Fruit fly (Drosophila melanogaster): ENCODE results near the gene Rab18.

Gene Rab18

DNA sequence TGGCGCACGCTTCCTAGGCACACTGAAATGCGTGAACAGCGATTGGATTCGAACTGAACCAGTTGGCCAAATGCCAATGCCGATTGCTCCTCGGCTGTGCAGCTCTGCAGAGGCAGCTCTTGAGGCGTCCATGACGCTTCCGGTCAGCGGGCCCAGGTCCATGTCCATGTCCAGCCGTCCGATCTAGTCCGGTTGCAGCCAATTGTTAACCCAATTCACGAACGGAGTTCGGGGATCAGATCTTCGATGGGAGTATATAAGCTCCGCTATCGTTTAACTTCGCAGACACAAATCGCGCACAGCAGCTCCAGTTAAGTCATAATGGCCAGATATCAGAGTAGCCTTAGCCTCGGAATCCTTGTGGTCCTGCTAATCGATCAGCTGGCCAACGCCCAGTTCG is 11.3 kb upstream of the Rab18 start, which contains the start of gene CG42449:
Gene CG42449 (plus strand): TSS at position 301 of the 400 bp plus-strand sequence.
- TF ChIP-seq ovo (GFP tag; optimal IDR thresholded peaks at IDR 0.05) (no peak), bab1 (GFP tag; optimal IDR thresholded peaks at IDR 0.05) (no peak), cnc (optimal IDR thresholded peaks at IDR 0.05) (no peak), Mnt (GFP tag; optimal IDR thresholded peaks at IDR 0.05) (no peak), Hr96 (GFP tag; optimal IDR thresholded peaks at IDR 0.05) (no peak), CG1620 (GFP tag; optimal IDR thresholded peaks at IDR 0.05) (no peak), CG7101 (tag; optimal IDR thresholded peaks at IDR 0.05) (no peak), tj (GFP tag; optimal IDR thresholded peaks at IDR 0.05) (no peak), cic (GFP tag; optimal IDR thresholded peaks at IDR 0.05) (no peak), pad (GFP tag; optimal IDR thresholded peaks at IDR 0.05) (no peak), CG33017 (tag; optimal IDR thresholded peaks at IDR 0.05) (no peak), CG14711 (tag; optimal IDR thresholded peaks at IDR 0.05) (no peak), kay (GFP tag; ENCODE audit: borderline replicate concordance) (no peak)

DNA sequence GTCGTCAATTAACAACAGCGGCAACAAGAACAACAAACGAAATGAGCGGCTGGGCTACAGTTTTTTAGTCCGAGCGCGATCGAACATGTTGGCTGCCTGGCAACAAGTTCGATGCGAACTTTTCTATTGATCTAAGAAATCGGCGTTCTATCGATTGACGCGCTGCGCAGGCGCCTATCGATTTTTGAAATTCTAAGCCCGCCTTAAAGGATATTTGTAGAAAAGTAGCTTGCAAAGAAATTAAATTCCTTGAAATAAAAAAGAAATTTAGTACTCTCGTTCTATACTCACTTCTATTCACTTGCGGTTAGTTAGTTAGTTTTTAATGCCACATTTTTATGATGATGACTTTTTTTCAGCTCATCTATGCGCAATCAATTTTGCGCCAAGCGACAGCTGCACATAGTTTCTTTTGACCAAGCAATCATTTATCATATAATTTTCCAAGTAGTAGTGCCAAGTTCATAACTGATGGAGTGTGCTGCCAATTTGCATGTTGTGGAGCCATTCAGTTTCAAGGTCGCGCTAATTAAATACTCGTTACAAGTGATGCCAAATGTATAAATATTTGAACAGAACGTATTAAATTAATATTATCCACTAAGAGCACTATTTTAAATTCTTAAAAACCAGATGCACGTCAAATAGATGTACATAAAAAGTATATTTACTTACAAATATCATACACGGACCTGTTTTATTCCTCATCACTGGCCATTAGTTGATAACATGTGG is 8.5 kb upstream of the Rab18 start, which contains the start of the genes Tre1 and Gr5a:
Gene Tre1 (minus strand): TSS at position 45 of the 735 bp plus-strand sequence.
Gene Gr5a (plus strand): TSS at position 685 of the 735 bp plus-strand sequence.
- TF ChIP-seq CG11617 (GFP tag; optimal IDR thresholded peaks at IDR 0.05): no peak
- no peak for TF ChIP-seq cic (GFP tag; optimal IDR thresholded peaks at IDR 0.05)
- TF ChIP-seq ovo (GFP tag; optimal IDR thresholded peaks at IDR 0.05): no peak
- TF ChIP-seq CG7045 (GFP tag; optimal IDR thresholded peaks at IDR 0.05): no peak
- TF ChIP-seq CG5204 (GFP tag; optimal IDR thresholded peaks at IDR 0.05): no peak
- TF ChIP-seq Clk (GFP tag; optimal IDR thresholded peaks at IDR 0.05): no peak
- TF ChIP-seq CG14711 (tag; optimal IDR thresholded peaks at IDR 0.05): no peak
- no peak for TF ChIP-seq Crg-1 (GFP tag; optimal IDR thresholded peaks at IDR 0.05)
- TF ChIP-seq cnc (optimal IDR thresholded peaks at IDR 0.05): no peak
- TF ChIP-seq toe (GFP tag; optimal IDR thresholded peaks at IDR 0.05): no peak
- TF ChIP-seq pad (GFP tag; optimal IDR thresholded peaks at IDR 0.05): no peak
- no peak for TF ChIP-seq CG12768 (GFP tag; optimal IDR thresholded peaks at IDR 0.05)

DNA sequence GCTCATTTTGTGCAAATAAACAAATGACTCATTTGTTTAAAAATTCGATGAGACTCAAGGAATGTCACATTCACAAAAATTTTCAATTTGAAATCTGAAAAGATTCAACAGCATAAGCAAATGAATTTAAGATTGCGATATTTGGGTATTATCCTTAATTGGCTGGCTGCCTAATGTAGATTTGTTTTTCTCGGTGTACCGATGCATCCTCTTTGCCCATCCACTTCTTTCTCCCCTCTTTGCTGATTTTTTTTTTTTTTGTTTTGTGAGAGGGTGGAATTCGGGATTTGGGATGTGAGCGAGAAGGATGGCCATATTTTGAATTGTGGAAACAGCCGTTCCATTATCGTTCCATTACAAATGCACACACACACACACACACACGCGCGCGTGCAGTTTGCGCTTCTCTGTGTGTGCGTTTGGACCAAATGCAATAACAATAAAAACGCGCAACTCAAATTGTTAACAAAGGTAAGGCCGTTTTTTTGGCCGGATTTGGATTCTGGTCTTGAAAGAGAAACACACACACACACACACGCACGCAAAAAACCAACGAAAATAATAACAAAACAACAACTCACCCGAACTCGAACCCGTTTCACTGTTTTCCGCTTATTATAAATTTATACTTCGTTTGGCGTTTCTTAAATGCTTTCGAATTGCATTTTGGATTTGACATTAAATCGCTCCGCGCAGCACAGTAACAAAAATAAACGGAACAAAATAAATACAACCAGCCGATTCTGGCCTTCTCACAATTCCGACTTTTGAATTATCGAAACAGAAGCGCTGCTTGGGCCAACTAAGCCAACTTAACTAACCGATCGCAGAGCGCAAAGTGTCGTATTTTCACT is 7.7 kb upstream of the Rab18 start:
- peak; percentile 29 for TF ChIP-seq tj (GFP tag; optimal IDR thresholded peaks at IDR 0.05)
- peak; percentile 44 for TF ChIP-seq bab1 (GFP tag; optimal IDR thresholded peaks at IDR 0.05)
- no peak for TF ChIP-seq Hr96 (GFP tag; optimal IDR thresholded peaks at IDR 0.05)
- TF ChIP-seq CG1620 (GFP tag; optimal IDR thresholded peaks at IDR 0.05): no peak
- no peak for TF ChIP-seq Crg-1 (GFP tag; optimal IDR thresholded peaks at IDR 0.05)
- TF ChIP-seq pad (GFP tag; optimal IDR thresholded peaks at IDR 0.05): peak; percentile 96
- no peak for TF ChIP-seq CG7101 (tag; optimal IDR thresholded peaks at IDR 0.05)
- TF ChIP-seq ovo (GFP tag; optimal IDR thresholded peaks at IDR 0.05): no peak
- TF ChIP-seq Mnt (GFP tag; optimal IDR thresholded peaks at IDR 0.05): no peak

DNA sequence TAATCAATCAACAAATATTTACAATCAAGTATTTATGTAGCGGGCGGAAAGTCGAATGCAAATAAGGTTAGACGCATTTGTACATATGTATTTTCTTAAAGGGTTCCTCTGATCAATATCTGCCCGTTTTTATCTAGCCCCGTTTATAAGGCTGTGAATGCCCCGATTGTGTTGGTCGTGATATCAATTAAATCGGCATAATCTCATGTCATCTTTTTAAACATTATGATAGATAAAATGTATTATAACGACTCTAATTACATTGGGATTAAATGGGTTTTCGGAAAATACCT is 6.5 kb upstream of the Rab18 start:
- TF ChIP-seq ovo (GFP tag; optimal IDR thresholded peaks at IDR 0.05) (peak; percentile 66), pad (GFP tag; optimal IDR thresholded peaks at IDR 0.05) (no peak), cnc (optimal IDR thresholded peaks at IDR 0.05) (peak in 1 of 2 experiments; percentile 9)

DNA sequence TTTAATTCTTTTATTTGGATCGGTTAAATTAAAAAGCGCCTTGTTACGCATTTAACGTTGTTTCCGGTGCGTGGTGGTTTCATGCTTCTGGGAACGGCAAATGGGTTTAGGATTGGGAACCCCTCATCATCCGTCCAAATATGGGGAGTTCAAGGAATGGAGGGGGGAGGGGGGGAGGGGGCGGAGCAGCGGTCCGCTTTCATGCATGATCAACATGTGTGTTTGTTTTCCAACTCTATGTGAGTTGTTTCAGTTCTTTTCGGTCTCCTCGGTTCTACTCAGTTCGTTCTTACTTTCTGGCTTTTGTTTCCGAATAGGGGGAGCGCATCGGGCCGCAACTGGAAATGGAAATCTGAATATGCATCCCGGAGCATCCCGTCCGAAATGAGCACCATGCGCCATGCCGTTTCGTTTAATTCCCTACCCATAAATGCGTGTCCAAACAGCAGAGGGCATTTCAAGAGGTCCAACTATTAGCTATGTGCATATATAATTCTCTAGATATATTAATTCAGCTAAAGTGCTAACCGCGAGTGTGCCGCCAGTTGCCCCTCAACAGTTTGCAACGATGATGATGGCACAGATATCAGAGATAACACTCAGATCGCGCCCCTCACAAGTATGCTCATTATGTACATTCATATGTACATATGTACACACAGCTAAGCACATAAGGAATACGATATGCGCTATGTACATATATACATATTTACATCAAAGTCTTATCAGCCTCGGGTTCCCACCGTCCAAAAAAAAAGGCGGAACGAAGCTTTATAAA is 6.0 kb upstream of the Rab18 start:
- TF ChIP-seq kay (GFP tag; ENCODE audit: borderline replicate concordance) (no peak), Mnt (GFP tag; optimal IDR thresholded peaks at IDR 0.05) (peak; percentile 53), CG7045 (GFP tag; optimal IDR thresholded peaks at IDR 0.05) (peak; percentile 4), CG7101 (tag; optimal IDR thresholded peaks at IDR 0.05) (peak; percentile 85), cnc (optimal IDR thresholded peaks at IDR 0.05) (no peak), Clk (GFP tag; optimal IDR thresholded peaks at IDR 0.05) (no peak), Crg-1 (GFP tag; optimal IDR thresholded peaks at IDR 0.05) (peak; percentile 78), bab1 (GFP tag; optimal IDR thresholded peaks at IDR 0.05) (no peak), CG33017 (tag; optimal IDR thresholded peaks at IDR 0.05) (no peak), ovo (GFP tag; optimal IDR thresholded peaks at IDR 0.05) (peak; percentile 98), CG12768 (GFP tag; optimal IDR thresholded peaks at IDR 0.05) (peak; percentile 12), CG11617 (GFP tag; optimal IDR thresholded peaks at IDR 0.05) (peak; percentile 52), tj (GFP tag; optimal IDR thresholded peaks at IDR 0.05) (no peak), CG5204 (GFP tag; optimal IDR thresholded peaks at IDR 0.05) (peak; percentile 13), CG14711 (tag; optimal IDR thresholded peaks at IDR 0.05) (peak; percentile 67), pad (GFP tag; optimal IDR thresholded peaks at IDR 0.05) (peak; percentile 64), toe (GFP tag; optimal IDR thresholded peaks at IDR 0.05) (peak; percentile 22), Hr96 (GFP tag; optimal IDR thresholded peaks at IDR 0.05) (peak; percentile 67), cic (GFP tag; optimal IDR thresholded peaks at IDR 0.05) (no peak), CG1620 (GFP tag; optimal IDR thresholded peaks at IDR 0.05) (peak; percentile 76)

DNA sequence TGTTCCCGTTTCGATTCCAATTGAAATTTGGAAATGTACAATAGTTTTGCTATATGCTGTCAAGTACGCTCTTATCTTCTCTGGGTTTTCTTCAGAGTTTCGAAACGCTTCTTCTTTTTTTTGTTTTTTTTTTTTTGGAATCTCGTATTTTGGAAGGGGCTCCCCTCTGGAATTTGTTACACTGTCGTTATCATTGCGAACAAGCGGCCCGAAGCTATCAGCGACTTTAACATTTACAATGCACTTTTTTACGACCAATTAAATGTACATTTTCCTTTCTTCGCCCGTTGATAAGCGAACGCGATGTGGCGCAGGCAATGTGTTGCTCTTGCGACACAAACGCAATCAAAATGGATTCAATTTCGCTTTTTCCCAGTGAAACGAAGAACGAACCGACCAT is 5.2 kb upstream of the Rab18 start:
- no peak for TF ChIP-seq kay (GFP tag; ENCODE audit: borderline replicate concordance)
- no peak for TF ChIP-seq CG1620 (GFP tag; optimal IDR thresholded peaks at IDR 0.05)
- TF ChIP-seq CG7101 (tag; optimal IDR thresholded peaks at IDR 0.05): no peak
- TF ChIP-seq Hr96 (GFP tag; optimal IDR thresholded peaks at IDR 0.05): no peak
- TF ChIP-seq CG7045 (GFP tag; optimal IDR thresholded peaks at IDR 0.05): no peak
- TF ChIP-seq CG33017 (tag; optimal IDR thresholded peaks at IDR 0.05): no peak
- no peak for TF ChIP-seq CG5204 (GFP tag; optimal IDR thresholded peaks at IDR 0.05)
- no peak for TF ChIP-seq pad (GFP tag; optimal IDR thresholded peaks at IDR 0.05)
- TF ChIP-seq ovo (GFP tag; optimal IDR thresholded peaks at IDR 0.05): no peak
- TF ChIP-seq CG11617 (GFP tag; optimal IDR thresholded peaks at IDR 0.05): no peak

Measured in whole organism, adult.